Fruit fly (Drosophila melanogaster) whole organism, embryonic: ENCODE measurements around the gene CG3408.
A peak's percentile ranks its signal among the peaks of the same experiment; 100 is the strongest.

Source experiments
- Ada2b ChIP-seq: fragments of 200-800 bp; sonication (Bioruptor generic); IDR thresholded peaks from 2 replicates; pipeline ENCODE4 v1.3.6; 2022; ENCODE audit warnings: missing biosample characterization, missing genetic modification characterization
- Blimp-1 ChIP-seq: fragments of 200-800 bp; sonication (Bioruptor generic); optimal IDR thresholded peaks from 3 replicates; lab custom pipeline; 2018; ENCODE audit warnings: missing biosample characterization, missing genetic modification characterization, mild to moderate bottlenecking, moderate library complexity, missing genetic modification reagents
- CG10431 ChIP-seq: fragments of 200-800 bp; sonication (Bioruptor generic); optimal IDR thresholded peaks from 3 replicates; lab custom pipeline; 2018; ENCODE audit warnings: missing biosample characterization, mild to moderate bottlenecking, missing genetic modification characterization
- CG12299 ChIP-seq: fragments of 200-800 bp; sonication (Bioruptor generic); optimal IDR thresholded peaks from 2 replicates; lab custom pipeline; 2018; ENCODE audit warnings: missing biosample characterization, mild to moderate bottlenecking, missing genetic modification characterization
- CG12744 ChIP-seq: fragments of 200-800 bp; sonication (Bioruptor generic); optimal IDR thresholded peaks from 2 replicates; lab custom pipeline; 2016; ENCODE audit warnings: missing biosample characterization, missing genetic modification characterization
- CG14710 ChIP-seq: fragments of 200-800 bp; sonication (Bioruptor generic); optimal IDR thresholded peaks from 3 replicates; lab custom pipeline; 2019; ENCODE audit warnings: missing biosample characterization, mild to moderate bottlenecking, missing genetic modification characterization, moderate library complexity
- CG17912 ChIP-seq: fragments of 200-800 bp; sonication (Bioruptor generic); optimal IDR thresholded peaks from 2 replicates; lab custom pipeline; 2018; ENCODE audit warnings: missing biosample characterization, mild to moderate bottlenecking, missing genetic modification characterization
- CG2202 ChIP-seq: fragments of 200-800 bp; sonication (Bioruptor generic); optimal IDR thresholded peaks from 2 replicates; lab custom pipeline; 2018; ENCODE audit warnings: missing biosample characterization, mild to moderate bottlenecking, missing genetic modification characterization
- CG2678 ChIP-seq: fragments of 200-800 bp; sonication (Bioruptor generic); optimal IDR thresholded peaks from 3 replicates; lab custom pipeline; 2019; ENCODE audit warnings: missing biosample characterization, mild to moderate bottlenecking, missing genetic modification characterization, moderate library complexity
- CG31441 ChIP-seq: fragments of 200-800 bp; sonication (Bioruptor generic); IDR thresholded peaks from 2 replicates; pipeline ENCODE4 v1.3.6; 2022; ENCODE audit warnings: missing biosample characterization, missing genetic modification characterization
- CG34376 ChIP-seq: fragments of 200-800 bp; sonication (Bioruptor generic); optimal IDR thresholded peaks from 2 replicates; lab custom pipeline; 2018; ENCODE audit warnings: missing biosample characterization, mild to moderate bottlenecking, missing genetic modification characterization
- CG4424 ChIP-seq: fragments of 200-800 bp; sonication (Bioruptor generic); optimal IDR thresholded peaks from 3 replicates; lab custom pipeline; 2016; ENCODE audit warnings: missing biosample characterization, missing genetic modification characterization
- CG5245 ChIP-seq: fragments of 200-800 bp; sonication (Bioruptor generic); optimal IDR thresholded peaks from 3 replicates; lab custom pipeline; 2016; ENCODE audit warnings: missing biosample characterization, missing genetic modification characterization
- CG6791 ChIP-seq: fragments of 200-800 bp; sonication (Bioruptor generic); IDR thresholded peaks from 3 replicates; pipeline ENCODE4 v1.3.6; 2022; ENCODE audit warnings: missing biosample characterization, missing genetic modification characterization; ENCODE audit not compliant: partially characterized antibody
- CG7271 ChIP-seq: fragments of 200-800 bp; sonication (Bioruptor generic); optimal IDR thresholded peaks from 2 replicates; lab custom pipeline; 2018; ENCODE audit warnings: missing biosample characterization, mild to moderate bottlenecking, missing genetic modification characterization, moderate library complexity
- CG7928 ChIP-seq: fragments of 200-800 bp; sonication (Bioruptor generic); optimal IDR thresholded peaks from 2 replicates; lab custom pipeline; 2017; ENCODE audit warnings: missing biosample characterization, mild to moderate bottlenecking, missing genetic modification characterization
- CG7963 ChIP-seq: fragments of 200-800 bp; sonication (Bioruptor generic); IDR thresholded peaks from 3 replicates; pipeline ENCODE4 v1.3.6; 2022; ENCODE audit warnings: missing biosample characterization, missing genetic modification characterization; ENCODE audit not compliant: partially characterized antibody
- CG7987 ChIP-seq: fragments of 200-800 bp; sonication (Bioruptor generic); optimal IDR thresholded peaks from 2 replicates; lab custom pipeline; 2018; ENCODE audit warnings: missing biosample characterization, mild to moderate bottlenecking, missing genetic modification characterization, moderate library complexity
- CoRest ChIP-seq: fragments of 200-800 bp; sonication (Bioruptor generic); optimal IDR thresholded peaks from 3 replicates; lab custom pipeline; 2018; ENCODE audit warnings: missing biosample characterization, mild to moderate bottlenecking, missing genetic modification characterization, moderate library complexity
- D ChIP-seq, 2 experiments: fragments of 200-800 bp in 1 of 2; fragments of >200 bp in 1 of 2; sonication (Bioruptor generic) in 1 of 2; optimal IDR thresholded peaks; 2 replicates in 1 of 2; 3 replicates in 1 of 2; lab custom pipeline; 2017; ENCODE audit warnings: mild to moderate bottlenecking in 1 of 2, missing biosample characterization in 1 of 2, missing genetic modification characterization in 1 of 2, missing genetic modification reagents in 1 of 2
- Dfd ChIP-seq, 2 experiments: fragments of >200 bp; optimal IDR thresholded peaks; 2 replicates each; lab custom pipeline; 2017; ENCODE audit warnings: missing biosample characterization in 2 of 2, missing genetic modification characterization in 2 of 2
- HmgD ChIP-seq: fragments of 200-800 bp; sonication (Bioruptor generic); optimal IDR thresholded peaks from 3 replicates; lab custom pipeline; 2016; ENCODE audit warnings: missing biosample characterization, missing genetic modification characterization
- Hr51 ChIP-seq, 2 experiments: fragments of 200-800 bp; sonication (Bioruptor generic); optimal IDR thresholded peaks; 2 replicates in 1 of 2; 3 replicates in 1 of 2; lab custom pipeline; 2016 to 2018; ENCODE audit warnings: missing biosample characterization in 2 of 2, missing genetic modification characterization in 2 of 2, mild to moderate bottlenecking in 1 of 2, moderate library complexity in 1 of 2
- NC2β ChIP-seq: fragments of 200-800 bp; sonication (Bioruptor generic); optimal IDR thresholded peaks from 2 replicates; lab custom pipeline; 2016; ENCODE audit warnings: missing biosample characterization, missing genetic modification characterization
- Nf-YA ChIP-seq: fragments of 200-800 bp; sonication (Bioruptor generic); IDR thresholded peaks from 2 replicates; pipeline ENCODE4 v1.3.6; 2022; ENCODE audit warnings: missing biosample characterization, missing genetic modification characterization
- PHDP ChIP-seq: fragments of 200-800 bp; sonication (Bioruptor generic); optimal IDR thresholded peaks from 3 replicates; lab custom pipeline; 2018; ENCODE audit warnings: missing biosample characterization, mild to moderate bottlenecking, missing genetic modification characterization, moderate library complexity
- Six4 ChIP-seq: fragments of 200-800 bp; sonication (Bioruptor generic); optimal IDR thresholded peaks from 2 replicates; lab custom pipeline; 2016; ENCODE audit warnings: missing biosample characterization, missing genetic modification characterization
- cato ChIP-seq: fragments of 200-800 bp; sonication (Bioruptor generic); optimal IDR thresholded peaks from 2 replicates; lab custom pipeline; 2016; ENCODE audit warnings: missing biosample characterization, missing genetic modification characterization, borderline replicate concordance
- exex ChIP-seq: fragments of 200-800 bp; sonication (Bioruptor generic); optimal IDR thresholded peaks from 4 replicates; lab custom pipeline; 2018; ENCODE audit warnings: missing biosample characterization, mild to moderate bottlenecking, missing genetic modification characterization, moderate library complexity
- fd3F ChIP-seq: fragments of 200-800 bp; sonication (Bioruptor generic); optimal IDR thresholded peaks from 2 replicates; lab custom pipeline; 2018; ENCODE audit warnings: missing biosample characterization, mild to moderate bottlenecking, missing genetic modification characterization, moderate library complexity
- fd64A ChIP-seq: fragments of 200-800 bp; sonication (Bioruptor generic); optimal IDR thresholded peaks from 3 replicates; lab custom pipeline; 2018; ENCODE audit warnings: missing biosample characterization, mild to moderate bottlenecking, missing genetic modification characterization
- fd96Cb ChIP-seq: fragments of 200-800 bp; sonication (Bioruptor generic); optimal IDR thresholded peaks from 2 replicates; lab custom pipeline; 2018; ENCODE audit warnings: missing biosample characterization, mild to moderate bottlenecking, missing genetic modification characterization, moderate library complexity
- gcm2 ChIP-seq: fragments of 200-800 bp; sonication (Bioruptor generic); optimal IDR thresholded peaks from 2 replicates; lab custom pipeline; 2016; ENCODE audit warnings: missing biosample characterization, missing genetic modification characterization
- gfzf ChIP-seq: fragments of 200-800 bp; sonication (Bioruptor generic); optimal IDR thresholded peaks from 2 replicates; lab custom pipeline; 2016; ENCODE audit warnings: missing biosample characterization, mild to moderate bottlenecking, missing genetic modification characterization, moderate library complexity
- insv ChIP-seq, 2 experiments: fragments of 200-800 bp; sonication (Bioruptor generic); optimal IDR thresholded peaks; 3 replicates each; lab custom pipeline; 2016 to 2018; ENCODE audit warnings: missing biosample characterization in 2 of 2, missing genetic modification characterization in 2 of 2
- inv ChIP-seq: fragments of 200-800 bp; sonication (Bioruptor generic); IDR thresholded peaks from 2 replicates; pipeline ENCODE4 v1.3.6; 2022; ENCODE audit warnings: missing biosample characterization, missing genetic modification characterization; ENCODE audit not compliant: partially characterized antibody
- kah ChIP-seq: fragments of 200-800 bp; sonication (Bioruptor generic); optimal IDR thresholded peaks from 2 replicates; lab custom pipeline; 2018; ENCODE audit warnings: missing biosample characterization, mild to moderate bottlenecking, missing genetic modification characterization
- otp ChIP-seq: fragments of 200-800 bp; sonication (Bioruptor generic); IDR thresholded peaks from 3 replicates; pipeline ENCODE4, ENCODE4 v1.3.6; 2022; ENCODE audit warnings: missing biosample characterization, missing genetic modification characterization
- pho ChIP-seq: fragments of 200-800 bp; sonication (Bioruptor generic); optimal IDR thresholded peaks from 2 replicates; lab custom pipeline; 2016; ENCODE audit warnings: missing biosample characterization, missing genetic modification characterization
- phol ChIP-seq: fragments of 200-800 bp; sonication (Bioruptor generic); optimal IDR thresholded peaks from 3 replicates; lab custom pipeline; 2018; ENCODE audit warnings: missing biosample characterization, mild to moderate bottlenecking, missing genetic modification characterization, moderate library complexity
- ro ChIP-seq: fragments of 200-800 bp; sonication (Bioruptor generic); IDR thresholded peaks from 2 replicates; pipeline ENCODE4 v1.3.6; 2022; ENCODE audit warnings: missing biosample characterization, missing genetic modification characterization
- scrt ChIP-seq: fragments of 200-800 bp; sonication (Bioruptor generic); optimal IDR thresholded peaks from 2 replicates; lab custom pipeline; 2018; ENCODE audit warnings: missing biosample characterization, mild to moderate bottlenecking, missing genetic modification characterization, moderate library complexity
- sisA ChIP-seq: fragments of 200-800 bp; sonication (Bioruptor generic); IDR thresholded peaks from 2 replicates; pipeline ENCODE4 v1.3.6; 2022; ENCODE audit warnings: missing biosample characterization, missing genetic modification characterization
- sna ChIP-seq: fragments of 200-800 bp; sonication (Bioruptor generic); IDR thresholded peaks from 2 replicates; pipeline ENCODE4 v1.3.6; 2022; ENCODE audit warnings: missing biosample characterization, missing genetic modification characterization; ENCODE audit not compliant: partially characterized antibody
- tin ChIP-seq: fragments of 200-800 bp; sonication (Bioruptor generic); optimal IDR thresholded peaks from 3 replicates; lab custom pipeline; 2016; ENCODE audit warnings: missing biosample characterization, missing genetic modification characterization
- toy ChIP-seq: fragments of 200-800 bp; sonication (Bioruptor generic); IDR thresholded peaks from 2 replicates; pipeline ENCODE4 v1.3.6; 2022; ENCODE audit warnings: missing biosample characterization, missing genetic modification characterization
- unc-4 ChIP-seq: fragments of 200-800 bp; sonication (Bioruptor generic); IDR thresholded peaks from 2 replicates; pipeline ENCODE4 v1.3.6; 2022; ENCODE audit warnings: missing biosample characterization, missing genetic modification characterization; ENCODE audit not compliant: partially characterized antibody
- wek ChIP-seq: fragments of 200-800 bp; sonication (Bioruptor generic); optimal IDR thresholded peaks from 3 replicates; lab custom pipeline; 2018; ENCODE audit warnings: missing biosample characterization, mild to moderate bottlenecking, missing genetic modification characterization, moderate library complexity
- zen ChIP-seq: fragments of 200-800 bp; sonication (Bioruptor generic); optimal IDR thresholded peaks from 3 replicates; lab custom pipeline; 2018; ENCODE audit warnings: missing biosample characterization, mild to moderate bottlenecking, missing genetic modification characterization, moderate library complexity

CG3408 gene

DNA sequence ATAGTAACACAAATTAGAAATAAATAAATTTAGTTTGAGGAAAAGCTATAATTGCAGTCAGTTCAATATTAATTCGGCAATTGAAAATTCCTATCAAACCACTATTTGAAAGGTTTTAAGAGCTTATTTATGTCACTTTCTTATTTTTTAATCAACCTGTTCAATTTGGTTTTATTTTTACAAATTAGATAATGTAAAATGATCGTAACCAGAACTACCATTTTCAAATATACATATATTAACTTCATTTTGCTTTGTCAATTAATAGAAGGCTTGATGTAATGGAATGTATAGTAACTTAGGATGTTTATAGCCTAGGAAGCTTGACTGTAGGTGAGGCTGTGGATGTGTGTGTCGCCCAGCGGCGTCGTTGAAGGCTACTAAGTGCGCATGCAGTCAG, 42.8 kb downstream of the CG3408 start (continued):
- TF ChIP-seq CG5245 (GFP tag; lab: Kevin White, UChicago) (no peak), sna (GFP tag; lab: Robert Waterston, UW) (no peak), inv (no peak), wek (GFP tag; lab: Kevin White, UChicago) (no peak), zen (tag; lab: Kevin White, UChicago) (no peak), CG12744 (no peak), Ada2b (GFP tag; lab: Robert Waterston, UW) (no peak), ro (GFP tag; lab: Robert Waterston, UW) (no peak), D (optimal IDR thresholded peaks at IDR 0.05; lab: Kevin White, UChicago) (no peak), D (GFP tag; optimal IDR thresholded peaks at IDR 0.05; lab: Kevin White, UChicago) (no peak), HmgD (GFP tag; lab: Kevin White, UChicago) (no peak), gfzf (no peak), kah (GFP tag; lab: Kevin White, UChicago) (no peak), CG31441 (GFP tag; lab: Robert Waterston, UW) (peak; percentile 51; the same call in 1 of the 2 replicates), CG4424 (GFP tag; lab: Kevin White, UChicago) (peak; percentile 12), Hr51 (GFP tag; optimal IDR thresholded peaks at IDR 0.05; lab: Kevin White, UChicago) (peak in 1 of 2 experiments; percentile 43), tin (no peak), CG10431 (no peak), fd64A (GFP tag; lab: Kevin White, UChicago) (no peak), otp (no peak), Six4 (no peak), gcm2 (GFP tag; lab: Kevin White, UChicago) (no peak), Blimp-1 (GFP tag; lab: Kevin White, UChicago) (peak; percentile 13), CG12299 (tag; lab: Kevin White, UChicago) (no peak), fd3F (GFP tag; lab: Kevin White, UChicago) (no peak), sisA (GFP tag; lab: Robert Waterston, UW) (no peak), CG17912 (GFP tag; lab: Kevin White, UChicago) (no peak), fd96Cb (tag; lab: Kevin White, UChicago) (no peak), exex (tag; lab: Kevin White, UChicago) (no peak), CG2678 (tag; lab: Kevin White, UChicago) (peak; percentile 75), toy (GFP tag; lab: Robert Waterston, UW) (no peak), CG14710 (tag; lab: Kevin White, UChicago) (no peak), insv (GFP tag; optimal IDR thresholded peaks at IDR 0.05; lab: Kevin White, UChicago) (no peak), CG7987 (GFP tag; lab: Kevin White, UChicago) (no peak), Dfd (GFP tag; optimal IDR thresholded peaks at IDR 0.05; lab: Kevin White, UChicago) (no peak), cato (GFP tag; lab: Kevin White, UChicago) (no peak), Nf-YA (no peak), scrt (GFP tag; lab: Kevin White, UChicago) (no peak), CG6791 (GFP tag; lab: Robert Waterston, UW) (no peak), CG2202 (tag; lab: Kevin White, UChicago) (no peak), phol (peak; percentile 39), PHDP (tag; lab: Kevin White, UChicago) (peak; percentile 17), NC2β (no peak), CoRest (tag; lab: Kevin White, UChicago) (peak; percentile 17), CG7271 (tag; lab: Kevin White, UChicago) (no peak), pho (GFP tag; lab: Kevin White, UChicago) (peak; percentile 25), unc-4 (GFP tag; lab: Robert Waterston, UW) (no peak), CG7928 (no peak), CG34376 (GFP tag; lab: Kevin White, UChicago) (peak; percentile 37), CG7963 (GFP tag; lab: Robert Waterston, UW) (no peak)
